Worm (Caenorhabditis elegans) whole organism, young adult: ENCODE data around the gene cest-32.

Source experiments
- B0019.2 ChIP-seq: fragments of 200-800 bp; sonication (Bioruptor generic); conservative IDR thresholded peaks from 2 replicates; pipeline ENCODE4 v1.3.6; 2022; ENCODE audit warnings: missing genetic modification reagents, missing genetic modification characterization, missing compliant biosample characterization
- C06A6.2 ChIP-seq: fragments of 200-800 bp; sonication (Bioruptor generic); conservative IDR thresholded peaks from 2 replicates; pipeline ENCODE4 v1.3.6; 2022; ENCODE audit warnings: missing genetic modification characterization, missing compliant biosample characterization
- F10E7.11 ChIP-seq: sonication (generic microtip); optimal IDR thresholded peaks from 2 replicates; lab custom pipeline; 2017; ENCODE audit warnings: mild to moderate bottlenecking, missing genetic modification characterization, moderate library complexity, missing compliant biosample characterization
- F22D6.2 ChIP-seq: sonication (generic microtip); optimal IDR thresholded peaks from 2 replicates; lab custom pipeline; 2016; ENCODE audit warnings: mild to moderate bottlenecking, missing genetic modification characterization, missing compliant biosample characterization
- F37B4.10 ChIP-seq: fragments of 200-800 bp; sonication (Bioruptor generic); IDR thresholded peaks from 2 replicates; pipeline ENCODE4 v1.3.6; 2022; ENCODE audit warnings: missing genetic modification characterization, missing compliant biosample characterization
- F49E8.2 ChIP-seq: sonication (generic microtip); optimal IDR thresholded peaks from 3 replicates; lab custom pipeline; 2017; ENCODE audit warnings: missing genetic modification characterization, mild to moderate bottlenecking, missing compliant biosample characterization, antibody characterized with exemption, moderate library complexity; ENCODE audit not compliant: insufficient read depth
- F52B5.7 ChIP-seq: sonication (generic microtip); optimal IDR thresholded peaks from 2 replicates; lab custom pipeline; 2016; ENCODE audit warnings: mild to moderate bottlenecking, missing genetic modification characterization, missing compliant biosample characterization
- F57C9.4 ChIP-seq: sonication (generic microtip); optimal IDR thresholded peaks from 2 replicates; lab custom pipeline; 2017; ENCODE audit warnings: mild to moderate bottlenecking, missing genetic modification characterization, missing compliant biosample characterization
- K11D2.4 ChIP-seq: fragments of 200-800 bp; sonication (Bioruptor generic); IDR thresholded peaks from 2 replicates; pipeline ENCODE4 v1.3.6; 2022; ENCODE audit warnings: missing genetic modification reagents, missing genetic modification characterization, missing compliant biosample characterization
- K12H6.12 ChIP-seq: fragments of 200-800 bp; sonication (Bioruptor generic); optimal IDR thresholded peaks from 2 replicates; lab custom pipeline; 2018; ENCODE audit warnings: mild to moderate bottlenecking, missing genetic modification characterization, missing compliant biosample characterization
- T26A5.8 ChIP-seq: sonication (generic microtip); optimal IDR thresholded peaks from 2 replicates; lab custom pipeline; 2016; ENCODE audit warnings: missing genetic modification characterization, missing compliant biosample characterization
- Y53F4B.3 ChIP-seq: fragments of 200-800 bp; sonication (Bioruptor generic); IDR thresholded peaks from 2 replicates; pipeline ENCODE4 v1.3.6; 2022; ENCODE audit warnings: missing genetic modification reagents, missing genetic modification characterization, missing compliant biosample characterization
- Y56A3A.18 ChIP-seq: fragments of 200-800 bp; sonication (Bioruptor generic); IDR thresholded peaks from 2 replicates; pipeline ENCODE4 v1.3.6; 2022; ENCODE audit warnings: missing genetic modification reagents, missing genetic modification characterization, missing compliant biosample characterization
- Y79H2A.3 ChIP-seq: fragments of 200-800 bp; sonication (Bioruptor generic); conservative IDR thresholded peaks from 2 replicates; pipeline ENCODE4 v1.3.6; 2022; ENCODE audit warnings: missing genetic modification reagents, missing genetic modification characterization, missing compliant biosample characterization
- Y95B8A.8 ChIP-seq: fragments of 200-800 bp; sonication (Bioruptor generic); IDR thresholded peaks from 2 replicates; pipeline ENCODE4 v1.3.6; 2022; ENCODE audit warnings: missing genetic modification reagents, missing genetic modification characterization, missing compliant biosample characterization
- ama-1 ChIP-seq, 3 experiments: fragments of 150-350 bp in 1 of 3; sonication (generic microtip) in 2 of 3; optimal IDR thresholded peaks; 2 replicates each; lab custom pipeline; 2014 to 2018; ENCODE audit warnings: missing biosample characterization in 2 of 3, missing genetic modification characterization in 2 of 3, missing genetic modification reagents in 2 of 3
- aptf-2 ChIP-seq: fragments of 200-800 bp; sonication (Bioruptor generic); conservative IDR thresholded peaks from 2 replicates; pipeline ENCODE4 v1.3.6; 2022; ENCODE audit warnings: missing genetic modification reagents, missing genetic modification characterization, missing compliant biosample characterization
- atf-7 ChIP-seq: sonication (generic microtip); optimal IDR thresholded peaks from 2 replicates; lab custom pipeline; 2017; ENCODE audit warnings: mild to moderate bottlenecking, missing genetic modification characterization, missing compliant biosample characterization
- bed-1 ChIP-seq: fragments of 200-800 bp; sonication (Bioruptor generic); IDR thresholded peaks from 2 replicates; pipeline ENCODE4 v1.3.6; 2022; ENCODE audit warnings: missing genetic modification reagents, missing genetic modification characterization, missing compliant biosample characterization
- bed-2 ChIP-seq: fragments of 200-800 bp; sonication (Bioruptor generic); IDR thresholded peaks from 2 replicates; pipeline ENCODE4 v1.3.6; 2022; ENCODE audit warnings: missing genetic modification reagents, missing genetic modification characterization, missing compliant biosample characterization
- dpff-1 ChIP-seq: sonication (generic microtip); optimal IDR thresholded peaks from 2 replicates; lab custom pipeline; 2017; ENCODE audit warnings: mild to moderate bottlenecking, missing genetic modification characterization, missing compliant biosample characterization
- gei-17 ChIP-seq: fragments of 200-800 bp; sonication (Bioruptor generic); optimal IDR thresholded peaks from 2 replicates; lab custom pipeline; 2018; ENCODE audit warnings: mild to moderate bottlenecking, missing genetic modification characterization, missing compliant biosample characterization
- hmg-1.2 ChIP-seq: fragments of 200-800 bp; sonication (Bioruptor generic); IDR thresholded peaks from 2 replicates; pipeline ENCODE4 v1.3.6; 2022; ENCODE audit warnings: missing genetic modification reagents, missing genetic modification characterization, missing compliant biosample characterization
- hrde-1 ChIP-seq: sonication (generic microtip); optimal IDR thresholded peaks from 2 replicates; lab custom pipeline; 2016; ENCODE audit warnings: missing genetic modification characterization, mild to moderate bottlenecking, missing compliant biosample characterization, moderate library complexity, missing genotype, missing genetic modification reagents, borderline replicate concordance
- let-607 ChIP-seq, 2 experiments: fragments of 200-800 bp in 1 of 2; sonication (Bioruptor generic) in 1 of 2; sonication (generic microtip) in 1 of 2; optimal IDR thresholded peaks; 2 replicates each; lab custom pipeline; 2016 to 2018; ENCODE audit warnings: mild to moderate bottlenecking in 2 of 2, missing compliant biosample characterization in 2 of 2, missing genetic modification characterization in 2 of 2, moderate library complexity in 2 of 2, missing genotype in 1 of 2
- lin-54 ChIP-seq: fragments of 200-800 bp; sonication (Bioruptor generic); optimal IDR thresholded peaks from 2 replicates; lab custom pipeline; 2018; ENCODE audit warnings: mild to moderate bottlenecking, missing genetic modification characterization, missing compliant biosample characterization
- lsl-1 ChIP-seq: fragments of 200-800 bp; sonication (Bioruptor generic); optimal IDR thresholded peaks from 2 replicates; lab custom pipeline; 2018; ENCODE audit warnings: mild to moderate bottlenecking, missing genetic modification characterization, moderate library complexity, missing compliant biosample characterization
- lsy-27 ChIP-seq: sonication (generic microtip); optimal IDR thresholded peaks from 2 replicates; lab custom pipeline; 2017; ENCODE audit warnings: missing genetic modification characterization, mild to moderate bottlenecking, missing compliant biosample characterization, antibody characterized with exemption, missing genotype, borderline replicate concordance; ENCODE audit not compliant: insufficient read depth
- mes-4 ChIP-seq: sonication (generic microtip); optimal IDR thresholded peaks from 2 replicates; lab custom pipeline; 2016; ENCODE audit warnings: missing genotype, missing genetic modification characterization, missing compliant biosample characterization
- mxl-1 ChIP-seq: sonication (generic microtip); optimal IDR thresholded peaks from 2 replicates; lab custom pipeline; 2016; ENCODE audit warnings: missing genetic modification characterization, missing compliant biosample characterization
- nfya-1 ChIP-seq: sonication (generic microtip); optimal IDR thresholded peaks from 2 replicates; lab custom pipeline; 2017; ENCODE audit warnings: antibody characterized with exemption, missing compliant biosample characterization, missing genetic modification characterization, borderline replicate concordance; ENCODE audit not compliant: insufficient read depth
- nfyb-1 ChIP-seq: fragments of 200-800 bp; sonication (Bioruptor generic); IDR thresholded peaks from 2 replicates; pipeline ENCODE4 v1.3.6; 2022; ENCODE audit warnings: missing genetic modification reagents, missing genetic modification characterization, missing compliant biosample characterization
- nhr-90 ChIP-seq: sonication (generic microtip); optimal IDR thresholded peaks from 2 replicates; lab custom pipeline; 2016; ENCODE audit warnings: missing genotype, mild to moderate bottlenecking, missing genetic modification characterization, missing compliant biosample characterization
- pha-4 ChIP-seq: fragments of 150-350 bp; sonication (generic microtip); optimal IDR thresholded peaks from 2 replicates; lab custom pipeline; 2014; ENCODE audit warnings: missing biosample characterization, missing genetic modification reagents, missing genetic modification characterization
- rec-8 ChIP-seq, 2 experiments: sonication (generic microtip); optimal IDR thresholded peaks; 2 replicates each; lab custom pipeline; 2016; ENCODE audit warnings: mild to moderate bottlenecking in 2 of 2, missing genetic modification characterization in 2 of 2, missing genetic modification reagents in 2 of 2, missing genotype in 2 of 2, missing biosample characterization in 1 of 2, missing compliant biosample characterization in 1 of 2, moderate library complexity in 1 of 2
- repo-1 ChIP-seq: sonication (generic microtip); optimal IDR thresholded peaks from 2 replicates; lab custom pipeline; 2017; ENCODE audit warnings: mild to moderate bottlenecking, missing genetic modification characterization, missing compliant biosample characterization
- snpc-3.4 ChIP-seq: sonication (generic microtip); optimal IDR thresholded peaks from 2 replicates; lab custom pipeline; 2017; ENCODE audit warnings: missing genetic modification characterization, mild to moderate bottlenecking, missing compliant biosample characterization, antibody characterized with exemption, moderate library complexity, missing genotype, missing genetic modification reagents
- tbp1 ChIP-seq: fragments of 200-800 bp; sonication (Bioruptor generic); optimal IDR thresholded peaks from 2 replicates; lab custom pipeline; 2018; ENCODE audit warnings: mild to moderate bottlenecking, missing genetic modification characterization, missing compliant biosample characterization
- tlf-1 ChIP-seq: fragments of 200-800 bp; sonication (Bioruptor generic); optimal IDR thresholded peaks from 2 replicates; lab custom pipeline; 2018; ENCODE audit warnings: mild to moderate bottlenecking, missing genetic modification characterization, missing compliant biosample characterization
- unc-130 ChIP-seq: sonication (generic microtip); optimal IDR thresholded peaks from 2 replicates; lab custom pipeline; 2016; ENCODE audit warnings: missing genetic modification reagents, missing genetic modification characterization, missing compliant biosample characterization
- zfh-2 ChIP-seq: fragments of 200-800 bp; sonication (Bioruptor generic); conservative IDR thresholded peaks from 2 replicates; pipeline ENCODE4 v1.3.6; 2022; ENCODE audit warnings: missing genetic modification reagents, missing genetic modification characterization, missing compliant biosample characterization
- ztf-25 ChIP-seq: fragments of 200-800 bp; sonication (Bioruptor generic); IDR thresholded peaks from 2 replicates; pipeline ENCODE4 v1.3.6; 2022; ENCODE audit warnings: missing genetic modification reagents, missing genetic modification characterization, missing compliant biosample characterization
- ztf-28 ChIP-seq: fragments of 200-800 bp; sonication (Bioruptor generic); IDR thresholded peaks from 2 replicates; pipeline ENCODE4 v1.3.6; 2022; ENCODE audit warnings: missing genetic modification reagents, missing genetic modification characterization, missing compliant biosample characterization

Gene cest-32

DNA sequence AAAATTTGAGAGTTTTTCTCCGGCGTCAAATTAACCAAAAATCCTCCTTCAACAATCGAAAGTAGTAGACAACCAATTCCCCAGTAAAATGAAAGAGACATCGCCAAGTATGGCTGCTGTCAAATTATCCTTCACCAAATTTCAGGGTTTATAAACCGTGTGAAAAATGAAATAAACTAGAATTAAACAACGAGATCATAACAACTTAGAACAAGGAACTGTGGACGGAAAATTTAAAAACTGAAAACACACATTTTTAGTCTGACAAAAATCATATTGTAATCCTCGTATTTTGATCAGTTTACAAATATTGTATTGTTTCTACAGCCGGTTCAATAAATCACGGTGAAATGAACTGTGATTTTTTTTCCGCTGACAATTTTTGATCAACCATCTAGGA lies 29.3 kb upstream of the cest-32 start, which contains the start of gene cest-30:
cest-30 (minus strand) TSS at position 101 of the 400 bp plus-strand sequence.
- no peak for TF ChIP-seq tbp1 (GFP tag; lab: Kevin White, UChicago)
- no peak for TF ChIP-seq nfyb-1 (GFP tag; lab: Robert Waterston, UW)
- no peak for TF ChIP-seq B0019.2 (GFP tag; lab: Robert Waterston, UW)
- no peak for TF ChIP-seq repo-1 (tag; lab: Kevin White, UChicago)
- no peak for TF ChIP-seq Y95B8A.8 (GFP tag; lab: Robert Waterston, UW)
- no peak for TF ChIP-seq T26A5.8 (tag; lab: Kevin White, UChicago)
- no peak for TF ChIP-seq bed-2 (GFP tag; lab: Robert Waterston, UW)
- TF ChIP-seq hmg-1.2 (GFP tag; lab: Robert Waterston, UW) = no peak

DNA sequence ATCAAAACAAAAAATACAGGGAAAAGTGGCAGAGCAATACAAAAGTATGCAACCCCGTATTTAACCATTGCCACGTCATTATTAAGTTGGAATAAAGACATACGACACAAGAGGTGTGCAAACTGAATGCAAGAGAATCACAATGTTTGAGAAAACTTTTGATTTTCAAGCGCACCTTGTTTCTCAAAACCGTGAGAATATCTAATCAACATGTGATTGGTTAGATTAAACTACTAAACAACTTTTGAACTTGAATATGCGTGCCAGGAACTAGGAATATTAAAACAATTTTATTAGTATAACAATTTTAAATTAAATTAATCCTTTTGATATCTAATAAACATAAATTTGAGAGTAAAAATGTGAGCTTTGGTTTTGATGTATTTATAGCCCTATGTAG lies 25.8 kb upstream of the cest-32 start, which contains the start of gene srt-70:
srt-70 (minus strand) TSS at position 101 of the 400 bp plus-strand sequence.
- TF ChIP-seq C06A6.2 (GFP tag; lab: Robert Waterston, UW) (no peak), bed-1 (no peak), lsy-27 (tag; lab: Kevin White, UChicago) (no peak), aptf-2 (GFP tag; lab: Robert Waterston, UW) (no peak), nhr-90 (tag; lab: Kevin White, UChicago) (no peak), nfya-1 (tag; lab: Kevin White, UChicago) (no peak), hrde-1 (no peak), ztf-28 (GFP tag; lab: Robert Waterston, UW) (no peak), snpc-3.4 (tag; lab: Kevin White, UChicago) (no peak), Y56A3A.18 (GFP tag; lab: Robert Waterston, UW) (no peak), zfh-2 (GFP tag; lab: Robert Waterston, UW) (no peak)

DNA sequence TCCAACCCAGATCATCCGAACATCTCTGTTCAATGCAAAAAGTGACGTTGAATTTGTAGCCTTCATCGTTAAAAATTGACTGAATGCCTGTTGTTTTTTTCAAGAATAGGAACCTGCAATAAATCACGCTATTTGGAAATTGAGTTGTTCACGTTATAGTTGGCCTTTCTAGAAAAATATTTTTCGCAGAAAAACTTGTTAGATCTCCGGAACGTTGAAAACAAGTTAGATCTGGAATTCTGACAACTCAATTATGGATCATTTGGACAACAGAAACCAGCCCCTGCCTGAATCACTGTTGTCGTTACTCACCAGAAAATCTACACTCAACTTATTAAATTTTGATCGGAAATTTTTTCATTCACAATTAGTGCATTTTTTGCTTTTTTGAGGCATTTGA lies 23.7 kb upstream of the cest-32 start, which contains the start of gene srt-67:
srt-67 (minus strand) TSS at position 101 of the 400 bp plus-strand sequence.
- TF ChIP-seq nhr-90 (tag; lab: Kevin White, UChicago) (no peak), Y79H2A.3 (no peak), F57C9.4 (no peak), mes-4 (no peak), lsl-1 (no peak), gei-17 (no peak), dpff-1 (tag; lab: Kevin White, UChicago) (no peak), lin-54 (GFP tag; lab: Kevin White, UChicago) (no peak), F52B5.7 (tag; lab: Kevin White, UChicago) (no peak), Y95B8A.8 (GFP tag; lab: Robert Waterston, UW) (no peak), pha-4 (tag; lab: Kevin White, UChicago) (no peak), K11D2.4 (GFP tag; lab: Robert Waterston, UW) (no peak), nfya-1 (tag; lab: Kevin White, UChicago) (no peak), rec-8 (tag; optimal IDR thresholded peaks at IDR 0.05; lab: Kevin White, UChicago) (no peak), aptf-2 (GFP tag; lab: Robert Waterston, UW) (no peak), ama-1 (optimal IDR thresholded peaks at IDR 0.05; lab: Kevin White, UChicago) (no peak), ama-1 (GFP tag; optimal IDR thresholded peaks at IDR 0.05; lab: Kevin White, UChicago) (no peak)

DNA sequence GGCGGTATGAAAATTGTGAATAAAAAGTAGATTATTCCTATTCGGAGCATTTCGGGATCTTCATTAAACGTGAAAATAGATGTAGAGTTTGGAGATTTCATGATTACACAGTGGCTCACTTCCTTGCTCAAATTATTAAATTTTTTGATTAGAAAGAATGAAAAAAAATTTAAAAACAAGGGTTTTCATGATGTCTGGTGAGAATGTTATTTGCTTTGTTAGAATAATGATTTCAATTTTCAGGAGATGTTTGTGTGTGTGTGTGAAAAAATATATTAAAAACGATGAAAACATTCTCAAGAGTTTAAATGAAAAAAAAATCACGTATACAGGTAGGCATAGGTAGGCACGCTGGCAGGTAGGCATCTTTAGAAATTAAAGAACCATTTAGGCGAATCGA lies 18.3 kb upstream of the cest-32 start, which contains the start of gene srt-68:
srt-68 (minus strand) TSS at position 101 of the 400 bp plus-strand sequence.
- TF ChIP-seq atf-7 (tag; lab: Kevin White, UChicago) (no peak), gei-17 (no peak), F37B4.10 (GFP tag; lab: Robert Waterston, UW) (no peak), ztf-28 (GFP tag; lab: Robert Waterston, UW) (no peak), let-607 (tag; optimal IDR thresholded peaks at IDR 0.05; lab: Kevin White, UChicago) (no peak), snpc-3.4 (tag; lab: Kevin White, UChicago) (no peak), Y53F4B.3 (GFP tag; lab: Robert Waterston, UW) (no peak), F49E8.2 (no peak), F10E7.11 (tag; lab: Kevin White, UChicago) (no peak), ztf-25 (no peak), F22D6.2 (no peak), unc-130 (GFP tag; lab: Kevin White, UChicago) (no peak), mes-4 (no peak), tlf-1 (no peak), mxl-1 (no peak), K12H6.12 (tag; lab: Kevin White, UChicago) (no peak)
